Worm (Caenorhabditis elegans): ENCODE measurements around the gene Y102A5C.27.
A peak's percentile ranks its signal among the peaks of the same experiment; 100 is the strongest.

The Y102A5C.27 gene

DNA sequence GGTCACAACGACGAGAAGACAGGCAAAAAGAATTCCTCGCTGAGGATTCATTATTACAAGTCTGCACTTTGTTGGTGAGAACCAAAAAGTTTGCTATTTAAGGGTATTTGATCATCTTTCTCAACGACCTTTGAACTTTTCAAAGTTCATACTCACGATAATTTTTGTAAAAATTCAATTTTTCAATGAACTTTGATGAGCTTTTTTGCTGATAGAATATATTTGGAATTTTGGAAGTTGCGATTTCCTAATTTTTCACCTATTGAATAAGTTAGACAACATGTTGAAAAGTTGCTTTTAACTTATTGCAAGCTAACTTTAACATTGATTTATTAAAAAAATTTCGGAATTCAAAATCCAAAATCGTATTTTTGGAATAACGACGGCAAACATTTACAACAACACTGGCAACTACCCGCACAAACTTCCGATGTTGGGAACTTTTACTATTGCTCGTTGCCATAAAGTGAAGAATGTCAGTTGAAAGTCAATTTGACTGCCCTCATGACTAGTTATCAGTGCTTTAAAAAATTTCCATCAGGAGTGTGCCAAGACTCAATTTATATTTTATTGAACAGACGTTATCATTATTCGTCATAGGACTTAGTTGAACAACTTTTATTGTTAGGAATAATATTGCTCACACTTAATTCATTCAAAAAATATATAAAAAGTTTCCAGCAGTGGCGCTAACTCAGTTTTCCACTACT is 34.3 kb upstream of the Y102A5C.27 start, which contains the start of the genes F49H6.8 and F49H6.5:
TSS of gene F49H6.8 (minus strand) at position 51 of the 710 bp plus-strand sequence.
TSS of gene F49H6.5 (plus strand) at position 629 of the 710 bp plus-strand sequence.
- TF ChIP-seq isw-1 (GFP tag; IDR thresholded peaks at IDR 0.05) (no peak), elt-2 (tag; optimal IDR thresholded peaks at IDR 0.05) (peak; percentile 51), lin-35 (GFP tag; optimal IDR thresholded peaks at IDR 0.05) (peak in 1 of 2 experiments; percentile 20), tlp-1 (tag; optimal IDR thresholded peaks at IDR 0.05) (peak; percentile 42)

ce11 chrV:17022100-17022499 is 33.6 kb upstream of the Y102A5C.27 start:
- TF ChIP-seq nhr-85 (tag) = peak; percentile 24

ce11 chrV:17021361-17021760 is 32.8 kb upstream of the Y102A5C.27 start, which contains the start of gene F49H6.12:
TSS of gene F49H6.12 (minus strand) at chrV:17021461.
- TF ChIP-seq egl-13 (tag; optimal IDR thresholded peaks at IDR 0.05) (no peak), dpl-1 (GFP tag; optimal IDR thresholded peaks at IDR 0.05) (no peak), nhr-237 (tag; optimal IDR thresholded peaks at IDR 0.05) (no peak), alr-1 (tag; optimal IDR thresholded peaks at IDR 0.05; ENCODE audit: borderline replicate concordance) (no peak), vab-15 (tag; optimal IDR thresholded peaks at IDR 0.05) (no peak), ztf-4 (tag; optimal IDR thresholded peaks at IDR 0.05) (no peak), ztf-11 (tag; optimal IDR thresholded peaks at IDR 0.05) (no peak), jun-1 (tag; optimal IDR thresholded peaks at IDR 0.05) (no peak), unc-30 (tag; optimal IDR thresholded peaks at IDR 0.05) (no peak), isw-1 (GFP tag; IDR thresholded peaks at IDR 0.05) (no peak), ceh-63 (GFP tag; optimal IDR thresholded peaks at IDR 0.05) (no peak), C34B4.2 (tag; optimal IDR thresholded peaks at IDR 0.05) (no peak), skn-1 (tag; optimal IDR thresholded peaks at IDR 0.05) (no peak), dsc-1 (tag; optimal IDR thresholded peaks at IDR 0.05) (no peak), pax-3 (tag; optimal IDR thresholded peaks at IDR 0.05) (no peak), nhr-11 (tag; optimal IDR thresholded peaks at IDR 0.05) (no peak)

ce11 chrV:17019690-17020089 is 31.2 kb upstream of the Y102A5C.27 start, which contains the start of gene F49H6.17:
TSS of gene F49H6.17 (plus strand) at chrV:17019990.
- TF ChIP-seq ceh-8 (GFP tag; optimal IDR thresholded peaks at IDR 0.05) = no peak
- no peak for TF ChIP-seq swsn-7 (tag; optimal IDR thresholded peaks at IDR 0.05)
- no peak for TF ChIP-seq irx-1 (tag; optimal IDR thresholded peaks at IDR 0.05)
- TF ChIP-seq fos-1 (tag; optimal IDR thresholded peaks at IDR 0.05) = no peak
- TF ChIP-seq nhr-237 (tag; optimal IDR thresholded peaks at IDR 0.05) = no peak
- TF ChIP-seq hpl-2 (GFP tag; optimal IDR thresholded peaks at IDR 0.05) = no peak
- TF ChIP-seq tbx-2 (tag; optimal IDR thresholded peaks at IDR 0.05) = no peak
- no peak for TF ChIP-seq unc-30 (tag; optimal IDR thresholded peaks at IDR 0.05)

DNA sequence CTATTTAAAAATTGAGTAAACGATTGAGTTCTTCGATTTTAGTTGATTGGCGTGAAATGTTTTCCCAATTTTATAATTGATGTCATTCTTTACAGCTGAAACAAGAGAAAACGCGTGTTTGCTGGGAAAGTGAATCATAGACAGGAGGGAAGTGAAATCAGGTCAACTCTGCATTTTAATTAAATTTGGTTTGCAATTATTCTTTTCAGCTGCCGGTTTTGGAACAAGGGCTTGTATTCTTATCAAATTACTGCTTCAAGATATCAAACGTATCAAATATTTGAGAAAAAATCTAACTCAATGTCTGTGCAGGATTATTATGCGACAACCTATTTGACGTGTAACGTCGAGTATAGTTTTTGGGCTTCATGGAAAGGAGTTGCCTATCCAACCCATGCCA is 28.3 kb upstream of the Y102A5C.27 start, which contains the start of gene srh-97:
TSS of gene srh-97 (plus strand) at position 301 of the 400 bp plus-strand sequence.
- no peak for TF ChIP-seq nhr-28 (tag; optimal IDR thresholded peaks at IDR 0.05)
- TF ChIP-seq hlh-4 (tag; optimal IDR thresholded peaks at IDR 0.05) = peak; percentile 25
- no peak for TF ChIP-seq zag-1 (tag; optimal IDR thresholded peaks at IDR 0.05)
- TF ChIP-seq lsy-2 (tag; optimal IDR thresholded peaks at IDR 0.05) = no peak
- TF ChIP-seq fkh-8 (tag; optimal IDR thresholded peaks at IDR 0.05) = no peak

DNA sequence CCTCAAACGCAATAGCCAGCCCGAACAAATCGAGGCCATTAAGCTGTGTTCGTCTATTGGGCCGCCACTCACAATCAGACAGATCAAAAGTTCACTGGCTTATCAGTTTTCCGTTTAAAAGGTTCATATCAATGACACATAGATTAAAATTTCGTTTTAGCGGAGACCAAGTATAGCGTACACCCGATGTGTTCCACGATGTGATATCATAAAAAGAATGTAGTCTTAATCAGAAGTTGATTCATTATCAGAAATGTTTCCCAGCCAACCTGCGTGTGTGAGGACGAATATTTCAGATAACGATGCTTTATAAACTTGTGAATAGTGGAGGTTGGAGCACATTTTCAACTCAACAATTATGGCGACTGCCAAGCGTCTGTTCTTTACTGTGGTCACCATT is 25.5 kb upstream of the Y102A5C.27 start, which contains the start of gene clc-13:
TSS of gene clc-13 (plus strand) at position 359 of the 400 bp plus-strand sequence.
- no peak for TF ChIP-seq lsy-2 (tag; optimal IDR thresholded peaks at IDR 0.05)
- peak; percentile 75 for TF ChIP-seq nhr-20 (tag; optimal IDR thresholded peaks at IDR 0.05)
- TF ChIP-seq efl-1 (optimal IDR thresholded peaks at IDR 0.05) = no peak
- TF ChIP-seq efl-1 (GFP tag; optimal IDR thresholded peaks at IDR 0.05 in 1 of 2) = peak in 1 of 2 experiments; percentile 42
- peak; percentile 98 for TF ChIP-seq elt-2 (tag; optimal IDR thresholded peaks at IDR 0.05)
- TF ChIP-seq jun-1 (tag; optimal IDR thresholded peaks at IDR 0.05) = peak; percentile 57

Data from whole organism, L1 larva.